Worm (Caenorhabditis elegans): ENCODE data around the gene T05A8.8.

- TF ChIP-seq ceh-36 (tag; optimal IDR thresholded peaks at IDR 0.05) = no peak
- no peak for TF ChIP-seq ets-7 (tag; optimal IDR thresholded peaks at IDR 0.05)
- no peak for TF ChIP-seq aly-1 (tag; optimal IDR thresholded peaks at IDR 0.05)
- TF ChIP-seq scrt-1 (GFP tag; IDR thresholded peaks at IDR 0.05) = no peak
- TF ChIP-seq ama-1 (optimal IDR thresholded peaks at IDR 0.05) = no peak
- TF ChIP-seq tbx-37 (GFP tag; conservative IDR thresholded peaks at IDR 0.05) = no peak
- TF ChIP-seq flt-1 (GFP tag; IDR thresholded peaks at IDR 0.05) = no peak
- no peak for TF ChIP-seq F13C5.2 (tag; optimal IDR thresholded peaks at IDR 0.05)
- no peak for TF ChIP-seq ceh-13 (GFP tag; optimal IDR thresholded peaks at IDR 0.05)
- no peak for TF ChIP-seq B0310.2 (tag; optimal IDR thresholded peaks at IDR 0.05)
- TF ChIP-seq pes-1 (GFP tag; IDR thresholded peaks at IDR 0.05) = no peak
- no peak for TF ChIP-seq tbx-11 (GFP tag; IDR thresholded peaks at IDR 0.05)
- TF ChIP-seq sea-1 (GFP tag; conservative IDR thresholded peaks at IDR 0.05) = no peak
Observed at ce11 chrII:2781355-2781754, 44.9 kb downstream of the T05A8.8 start, which contains the start of gene F08D12.2.

Data from whole organism, early embryonic.